Fruit fly (Drosophila melanogaster) whole organism, embryonic: ENCODE results near the gene mRRF1.
A peak's percentile ranks its signal among the peaks of the same experiment; 100 is the strongest.

Experiments used
- CG10267 ChIP-seq: fragments of 200-800 bp; sonication (Bioruptor generic); optimal IDR thresholded peaks from 2 replicates; lab custom pipeline; 2018; ENCODE audit warnings: missing biosample characterization, mild to moderate bottlenecking, missing genetic modification characterization, moderate library complexity
- CG11695 ChIP-seq: fragments of 200-800 bp; sonication (Bioruptor generic); IDR thresholded peaks from 3 replicates; pipeline ENCODE4 v1.3.6; 2022; ENCODE audit warnings: missing biosample characterization, missing genetic modification characterization
- CG13894 ChIP-seq: fragments of 200-800 bp; sonication (Bioruptor generic); optimal IDR thresholded peaks from 3 replicates; lab custom pipeline; 2018; ENCODE audit warnings: missing biosample characterization, mild to moderate bottlenecking, missing genetic modification characterization, moderate library complexity
- CG14710 ChIP-seq: fragments of 200-800 bp; sonication (Bioruptor generic); optimal IDR thresholded peaks from 3 replicates; lab custom pipeline; 2019; ENCODE audit warnings: missing biosample characterization, mild to moderate bottlenecking, missing genetic modification characterization, moderate library complexity
- CG1792 ChIP-seq: fragments of 200-800 bp; sonication (Bioruptor generic); optimal IDR thresholded peaks from 2 replicates; lab custom pipeline; 2016; ENCODE audit warnings: missing biosample characterization, missing genetic modification characterization
- CG18262 ChIP-seq: fragments of 200-800 bp; optimal IDR thresholded peaks from 3 replicates; lab custom pipeline; 2019; ENCODE audit warnings: missing biosample characterization, mild to moderate bottlenecking, missing genetic modification characterization, moderate library complexity
- CG18599 ChIP-seq: fragments of 200-800 bp; sonication (Bioruptor generic); optimal IDR thresholded peaks from 3 replicates; lab custom pipeline; 2017; ENCODE audit warnings: missing biosample characterization, missing genetic modification characterization, mild to moderate bottlenecking, moderate library complexity, missing genetic modification reagents
- CG2116 ChIP-seq: fragments of 200-800 bp; sonication (Bioruptor generic); optimal IDR thresholded peaks from 3 replicates; lab custom pipeline; 2018; ENCODE audit warnings: missing biosample characterization, mild to moderate bottlenecking, missing genetic modification characterization
- CG2129 ChIP-seq: fragments of 200-800 bp; sonication (Bioruptor generic); IDR thresholded peaks from 2 replicates; pipeline ENCODE4 v1.3.6; 2022; ENCODE audit warnings: missing biosample characterization, missing genetic modification characterization; ENCODE audit not compliant: partially characterized antibody
- CG2199 ChIP-seq: fragments of 200-800 bp; sonication (Bioruptor generic); IDR thresholded peaks from 3 replicates; pipeline ENCODE4 v1.3.6; 2022; ENCODE audit warnings: missing biosample characterization, missing genetic modification characterization
- CG2875 ChIP-seq: fragments of 200-800 bp; sonication (Bioruptor generic); optimal IDR thresholded peaks from 2 replicates; lab custom pipeline; 2017; ENCODE audit warnings: missing biosample characterization, mild to moderate bottlenecking, missing genetic modification characterization, missing genetic modification reagents
- CG3726 ChIP-seq: fragments of 200-800 bp; sonication (Bioruptor generic); IDR thresholded peaks from 3 replicates; pipeline ENCODE4, ENCODE4 v1.3.6; 2022; ENCODE audit warnings: missing biosample characterization, missing genetic modification characterization
- CG42726 ChIP-seq: fragments of 200-800 bp; sonication (Bioruptor generic); IDR thresholded peaks from 2 replicates; pipeline ENCODE4 v1.3.6; 2022; ENCODE audit warnings: missing biosample characterization, missing genetic modification characterization; ENCODE audit not compliant: partially characterized antibody
- CG7357 ChIP-seq: fragments of 200-800 bp; sonication (Bioruptor generic); IDR thresholded peaks from 3 replicates; pipeline ENCODE4 v1.3.6; 2022; ENCODE audit warnings: missing biosample characterization, missing genetic modification characterization
- CG8290 ChIP-seq, 3 experiments: fragments of 200-800 bp; sonication (Bioruptor generic); optimal IDR thresholded peaks; 2 replicates each; lab custom pipeline; 2016 to 2019; ENCODE audit warnings: missing biosample characterization in 3 of 3, missing genetic modification characterization in 3 of 3, mild to moderate bottlenecking in 2 of 3, moderate library complexity in 1 of 3
- CG9797 ChIP-seq: fragments of 200-800 bp; sonication (Bioruptor generic); optimal IDR thresholded peaks from 3 replicates; lab custom pipeline; 2018; ENCODE audit warnings: missing biosample characterization, mild to moderate bottlenecking, missing genetic modification characterization
- CG9932 ChIP-seq: fragments of 200-800 bp; sonication (Bioruptor generic); IDR thresholded peaks from 2 replicates; pipeline ENCODE4 v1.3.6; 2022; ENCODE audit warnings: missing biosample characterization, missing genetic modification characterization
- HLH4C ChIP-seq: fragments of 200-800 bp; sonication (Bioruptor generic); IDR thresholded peaks from 3 replicates; pipeline ENCODE4 v1.3.6; 2022; ENCODE audit warnings: missing biosample characterization, missing genetic modification characterization; ENCODE audit not compliant: partially characterized antibody
- Hmr ChIP-seq: fragments of 200-800 bp; sonication (Bioruptor generic); optimal IDR thresholded peaks from 3 replicates; lab custom pipeline; 2017; ENCODE audit warnings: mild to moderate bottlenecking, missing biosample characterization, missing genetic modification reagents, missing genetic modification characterization
- Hr78 ChIP-seq, 2 experiments: fragments of 200-800 bp in 1 of 2; fragments of >200 bp in 1 of 2; sonication (Bioruptor generic) in 1 of 2; optimal IDR thresholded peaks; 2 replicates each; lab custom pipeline; 2017 to 2019; ENCODE audit warnings: missing biosample characterization in 2 of 2, missing genetic modification characterization in 2 of 2, mild to moderate bottlenecking in 1 of 2, moderate library complexity in 1 of 2
- Med ChIP-seq: fragments of 200-800 bp; sonication (Bioruptor generic); peaks from one replicate; lab custom pipeline; 2016; ENCODE audit warnings: missing biosample characterization, missing genetic modification characterization, mild to moderate bottlenecking, inconsistent platforms, moderate library complexity
- Pdp1 ChIP-seq, 2 experiments: fragments of 200-800 bp; sonication (Bioruptor generic); optimal IDR thresholded peaks; 3 replicates each; lab custom pipeline; 2016; ENCODE audit warnings: missing biosample characterization in 2 of 2, missing genetic modification characterization in 2 of 2, mild to moderate bottlenecking in 1 of 2, moderate library complexity in 1 of 2
- Six4 ChIP-seq: fragments of 200-800 bp; sonication (Bioruptor generic); optimal IDR thresholded peaks from 2 replicates; lab custom pipeline; 2016; ENCODE audit warnings: missing biosample characterization, missing genetic modification characterization
- TFAM ChIP-seq: fragments of 200-800 bp; sonication (Bioruptor generic); optimal IDR thresholded peaks from 2 replicates; lab custom pipeline; 2017; ENCODE audit warnings: missing biosample characterization, missing genetic modification characterization, inconsistent platforms
- YL-1 ChIP-seq: fragments of 200-800 bp; sonication (Bioruptor generic); optimal IDR thresholded peaks from 3 replicates; lab custom pipeline; 2017; ENCODE audit warnings: missing biosample characterization, mild to moderate bottlenecking, missing genetic modification characterization
- ap ChIP-seq: fragments of 200-800 bp; sonication (Bioruptor generic); IDR thresholded peaks from 2 replicates; pipeline ENCODE4 v1.3.6; 2022; ENCODE audit warnings: missing biosample characterization, missing genetic modification characterization
- bbx ChIP-seq: fragments of 200-800 bp; sonication (Bioruptor generic); IDR thresholded peaks from 2 replicates; pipeline ENCODE4 v1.3.6; 2022; ENCODE audit warnings: missing biosample characterization, missing genetic modification characterization; ENCODE audit not compliant: partially characterized antibody
- bigmax ChIP-seq: fragments of 200-800 bp; sonication (Bioruptor generic); optimal IDR thresholded peaks from 2 replicates; lab custom pipeline; 2018; ENCODE audit warnings: missing biosample characterization, mild to moderate bottlenecking, missing genetic modification characterization
- dmrt11E ChIP-seq: fragments of 200-800 bp; sonication (Bioruptor generic); optimal IDR thresholded peaks from 3 replicates; lab custom pipeline; 2018; ENCODE audit warnings: missing biosample characterization, mild to moderate bottlenecking, missing genetic modification characterization, moderate library complexity
- dpn ChIP-seq, 2 experiments: fragments of 200-800 bp; sonication (Bioruptor generic); optimal IDR thresholded peaks; 3 replicates each; lab custom pipeline; 2016; ENCODE audit warnings: missing biosample characterization in 2 of 2, missing genetic modification characterization in 2 of 2
- eyg ChIP-seq: fragments of 200-800 bp; sonication (Bioruptor generic); optimal IDR thresholded peaks from 3 replicates; lab custom pipeline; 2016; ENCODE audit warnings: missing biosample characterization, missing genetic modification characterization
- kay ChIP-seq: fragments of 200-800 bp; sonication (Bioruptor generic); optimal IDR thresholded peaks from 2 replicates; lab custom pipeline; 2016; ENCODE audit warnings: missing biosample characterization, missing genetic modification characterization
- lilli ChIP-seq: fragments of 200-800 bp; sonication (Bioruptor generic); optimal IDR thresholded peaks from 3 replicates; lab custom pipeline; 2016; ENCODE audit warnings: missing biosample characterization, missing genetic modification characterization
- lola ChIP-seq, 3 experiments: fragments of >200 bp in 2 of 3; fragments of 200-800 bp in 1 of 3; sonication (Bioruptor generic) in 1 of 3; optimal IDR thresholded peaks; 2 replicates each; lab custom pipeline; 2017 to 2019; ENCODE audit warnings: missing biosample characterization in 3 of 3, missing genetic modification characterization in 3 of 3, mild to moderate bottlenecking in 1 of 3, moderate library complexity in 1 of 3
- mld ChIP-seq: fragments of 200-800 bp; sonication (Bioruptor generic); IDR thresholded peaks from 3 replicates; pipeline ENCODE4 v1.3.6; 2022; ENCODE audit warnings: missing biosample characterization, missing genetic modification characterization; ENCODE audit not compliant: partially characterized antibody
- pros ChIP-seq: fragments of 200-800 bp; sonication (Bioruptor generic); optimal IDR thresholded peaks from 3 replicates; lab custom pipeline; 2019; ENCODE audit warnings: missing biosample characterization, mild to moderate bottlenecking, missing genetic modification characterization, moderate library complexity
- row ChIP-seq: fragments of 200-800 bp; sonication (Bioruptor generic); IDR thresholded peaks from 3 replicates; pipeline ENCODE4 v1.3.6; 2022; ENCODE audit warnings: missing biosample characterization, missing genetic modification characterization
- run ChIP-seq: fragments of 200-800 bp; sonication (Bioruptor generic); optimal IDR thresholded peaks from 3 replicates; lab custom pipeline; 2018; ENCODE audit warnings: missing biosample characterization, mild to moderate bottlenecking, missing genetic modification characterization
- sd ChIP-seq: fragments of 200-800 bp; sonication (Bioruptor generic); optimal IDR thresholded peaks from 3 replicates; lab custom pipeline; 2018; ENCODE audit warnings: missing biosample characterization, mild to moderate bottlenecking, missing genetic modification characterization, moderate library complexity
- shn ChIP-seq: fragments of 200-800 bp; sonication (Bioruptor generic); optimal IDR thresholded peaks from 3 replicates; lab custom pipeline; 2016; ENCODE audit warnings: missing biosample characterization, missing genetic modification characterization
- sisA ChIP-seq: fragments of 200-800 bp; sonication (Bioruptor generic); IDR thresholded peaks from 2 replicates; pipeline ENCODE4 v1.3.6; 2022; ENCODE audit warnings: missing biosample characterization, missing genetic modification characterization
- slou ChIP-seq: fragments of 200-800 bp; sonication (Bioruptor generic); optimal IDR thresholded peaks from 3 replicates; lab custom pipeline; 2016; ENCODE audit warnings: missing biosample characterization, missing genetic modification characterization
- sug ChIP-seq: fragments of 200-800 bp; optimal IDR thresholded peaks from 2 replicates; lab custom pipeline; 2019; ENCODE audit warnings: missing biosample characterization, mild to moderate bottlenecking, missing genetic modification characterization, moderate library complexity
- yki ChIP-seq: fragments of >200 bp; optimal IDR thresholded peaks from 3 replicates; lab custom pipeline; 2018

The mRRF1 gene

dm6 chr3L:9401354-9402156, 37.4 kb downstream of the mRRF1 start (continued):
- TF ChIP-seq Hr78 (GFP tag; optimal IDR thresholded peaks at IDR 0.05; lab: Kevin White, UChicago) (no peak), sug (tag; lab: Kevin White, UChicago) (peak; percentile 76), pros (peak; percentile 70)

- TF ChIP-seq CG2875 (no peak), CG9797 (GFP tag; lab: Kevin White, UChicago) (peak; percentile 91), YL-1 (GFP tag; lab: Kevin White, UChicago) (peak; percentile 61), lilli (GFP tag; lab: Kevin White, UChicago) (peak; percentile 2), CG9932 (GFP tag; lab: Robert Waterston, UW) (peak; percentile 31; the same call in 1 of the 2 replicates), CG8290 (GFP tag; optimal IDR thresholded peaks at IDR 0.05; lab: Kevin White, UChicago) (peak; percentile 30), CG8290 (tag; optimal IDR thresholded peaks at IDR 0.05; lab: Kevin White, UChicago) (peak in 1 of 2 experiments; percentile 55), run (tag; lab: Kevin White, UChicago) (no peak), yki (lab: Kevin White, UChicago) (no peak), TFAM (GFP tag; lab: Kevin White, UChicago) (no peak), CG2129 (GFP tag; lab: Robert Waterston, UW) (peak; percentile 34; the same call in 1 of the 2 replicates), CG2116 (GFP tag; lab: Kevin White, UChicago) (peak; percentile 98), CG42726 (GFP tag; lab: Robert Waterston, UW) (peak; percentile 80), HLH4C (GFP tag; lab: Robert Waterston, UW) (peak; percentile 57; the same call in 2 of the 3 replicates), row (GFP tag; lab: Robert Waterston, UW) (peak; percentile 50), ap (GFP tag; lab: Robert Waterston, UW) (no peak), sd (tag; lab: Kevin White, UChicago) (peak; percentile 21), Pdp1 (GFP tag; optimal IDR thresholded peaks at IDR 0.05; lab: Kevin White, UChicago) (peak; percentile 56 to 91), Med (GFP tag; lab: Kevin White, UChicago) (peak; percentile 74), kay (peak; percentile 23), shn (GFP tag; lab: Kevin White, UChicago) (no peak), sisA (GFP tag; lab: Robert Waterston, UW) (peak; percentile 29; the same call in 1 of the 2 replicates), Hmr (GFP tag; lab: Kevin White, UChicago) (peak; percentile 47), dpn (GFP tag; optimal IDR thresholded peaks at IDR 0.05; lab: Kevin White, UChicago) (peak in 1 of 2 experiments; percentile 62), Six4 (GFP tag; lab: Kevin White, UChicago) (no peak), CG13894 (peak; percentile 31), CG1792 (GFP tag; lab: Kevin White, UChicago) (peak; percentile 28), CG2199 (GFP tag; lab: Robert Waterston, UW) (peak; percentile 84; the same call in 2 of the 3 replicates), CG11695 (no peak), eyg (GFP tag; lab: Kevin White, UChicago) (no peak), bigmax (GFP tag; lab: Kevin White, UChicago) (peak; percentile 14), CG10267 (tag; lab: Kevin White, UChicago) (peak; percentile 65), bbx (GFP tag; lab: Robert Waterston, UW) (peak; percentile 85), slou (GFP tag; lab: Kevin White, UChicago) (peak; percentile 9), CG18262 (peak; percentile 0), mld (GFP tag; lab: Robert Waterston, UW) (peak; percentile 68), dmrt11E (tag; lab: Kevin White, UChicago) (no peak), CG14710 (tag; lab: Kevin White, UChicago) (peak; percentile 71), CG18599 (GFP tag; lab: Kevin White, UChicago) (no peak), lola (GFP tag; optimal IDR thresholded peaks at IDR 0.05; lab: Kevin White, UChicago) (no peak), CG3726 (GFP tag; lab: Robert Waterston, UW) (no peak), CG7357 (GFP tag; lab: Robert Waterston, UW) (no peak)
These were observed 38.2 kb downstream of the mRRF1 start, which contains the start of gene eIF4E1 for dm6 chr3L:9402157-9402890. Gene eIF4E1 (minus strand): TSS chr3L:9402460.
